Fruit fly (Drosophila melanogaster) whole organism, embryonic: Measurements from ENCODE around the gene Tis11.
A peak's percentile ranks its signal among the peaks of the same experiment; 100 is the strongest.

ENCODE experiments used
- Abd-B ChIP-seq: fragments of 200-800 bp; sonication (Bioruptor generic); optimal IDR thresholded peaks from 2 replicates; lab custom pipeline; 2018; ENCODE audit warnings: missing biosample characterization, mild to moderate bottlenecking, missing genetic modification characterization, moderate library complexity
- CG10267 ChIP-seq: fragments of 200-800 bp; sonication (Bioruptor generic); optimal IDR thresholded peaks from 2 replicates; lab custom pipeline; 2018; ENCODE audit warnings: missing biosample characterization, mild to moderate bottlenecking, missing genetic modification characterization, moderate library complexity
- CG11456 ChIP-seq: fragments of 200-800 bp; sonication (Bioruptor generic); IDR thresholded peaks from 3 replicates; pipeline ENCODE4 v1.3.6; 2022; ENCODE audit warnings: missing biosample characterization, missing genetic modification characterization
- CG12299 ChIP-seq: fragments of 200-800 bp; sonication (Bioruptor generic); optimal IDR thresholded peaks from 2 replicates; lab custom pipeline; 2018; ENCODE audit warnings: missing biosample characterization, mild to moderate bottlenecking, missing genetic modification characterization
- CG1233 ChIP-seq: fragments of 200-800 bp; sonication (Bioruptor generic); optimal IDR thresholded peaks from 4 replicates; lab custom pipeline; 2018; ENCODE audit warnings: missing biosample characterization, mild to moderate bottlenecking, missing genetic modification characterization
- CG14710 ChIP-seq: fragments of 200-800 bp; sonication (Bioruptor generic); optimal IDR thresholded peaks from 3 replicates; lab custom pipeline; 2019; ENCODE audit warnings: missing biosample characterization, mild to moderate bottlenecking, missing genetic modification characterization, moderate library complexity
- CG1647 ChIP-seq: fragments of 200-800 bp; sonication (Bioruptor generic); optimal IDR thresholded peaks from 3 replicates; lab custom pipeline; 2016; ENCODE audit warnings: missing biosample characterization, missing genetic modification characterization
- CG17802 ChIP-seq: fragments of 200-800 bp; sonication (Bioruptor generic); optimal IDR thresholded peaks from 2 replicates; lab custom pipeline; 2018; ENCODE audit warnings: missing biosample characterization, mild to moderate bottlenecking, missing genetic modification characterization, moderate library complexity
- CG31224 ChIP-seq: fragments of 200-800 bp; sonication (Bioruptor generic); IDR thresholded peaks from 2 replicates; pipeline ENCODE4 v1.3.6; 2022; ENCODE audit warnings: missing biosample characterization, missing genetic modification characterization
- CG31441 ChIP-seq: fragments of 200-800 bp; sonication (Bioruptor generic); IDR thresholded peaks from 2 replicates; pipeline ENCODE4 v1.3.6; 2022; ENCODE audit warnings: missing biosample characterization, missing genetic modification characterization
- CG3281 ChIP-seq: fragments of 200-800 bp; sonication (Bioruptor generic); optimal IDR thresholded peaks from 3 replicates; lab custom pipeline; 2017; ENCODE audit warnings: missing biosample characterization, mild to moderate bottlenecking, missing genetic modification characterization
- CG7928 ChIP-seq: fragments of 200-800 bp; sonication (Bioruptor generic); optimal IDR thresholded peaks from 2 replicates; lab custom pipeline; 2017; ENCODE audit warnings: missing biosample characterization, mild to moderate bottlenecking, missing genetic modification characterization
- CG9609 ChIP-seq: fragments of 200-800 bp; sonication (Bioruptor generic); optimal IDR thresholded peaks from 3 replicates; lab custom pipeline; 2016; ENCODE audit warnings: missing biosample characterization, missing genetic modification characterization
- Chrac-16 ChIP-seq: fragments of 200-800 bp; sonication (Bioruptor generic); optimal IDR thresholded peaks from 3 replicates; lab custom pipeline; 2016; ENCODE audit warnings: missing biosample characterization, missing genetic modification characterization
- CkIIα-i1 ChIP-seq: fragments of 200-800 bp; sonication (Bioruptor generic); IDR thresholded peaks from 2 replicates; pipeline ENCODE4 v1.3.6; 2022; ENCODE audit warnings: missing biosample characterization, missing genetic modification characterization
- CrebB ChIP-seq: fragments of 200-800 bp; sonication (Bioruptor generic); optimal IDR thresholded peaks from 3 replicates; lab custom pipeline; 2018; ENCODE audit warnings: missing biosample characterization, mild to moderate bottlenecking, missing genetic modification characterization
- Dip3 ChIP-seq: fragments of 200-800 bp; sonication (Bioruptor generic); optimal IDR thresholded peaks from 3 replicates; lab custom pipeline; 2016; ENCODE audit warnings: missing biosample characterization, missing genetic modification characterization
- Doc2 ChIP-seq: fragments of 200-800 bp; sonication (Bioruptor generic); IDR thresholded peaks from 2 replicates; pipeline ENCODE4 v1.3.6; 2022; ENCODE audit warnings: missing biosample characterization, missing genetic modification characterization
- Doc3 ChIP-seq: fragments of 200-800 bp; sonication (Bioruptor generic); IDR thresholded peaks from 3 replicates; pipeline ENCODE4 v1.3.6; 2022; ENCODE audit warnings: missing biosample characterization, missing genetic modification characterization; ENCODE audit not compliant: partially characterized antibody
- Fer3 ChIP-seq: fragments of 200-800 bp; sonication (Bioruptor generic); optimal IDR thresholded peaks from 2 replicates; lab custom pipeline; 2018; ENCODE audit warnings: missing biosample characterization, mild to moderate bottlenecking, missing genetic modification characterization, moderate library complexity
- Hand ChIP-seq: fragments of 200-800 bp; sonication (Bioruptor generic); optimal IDR thresholded peaks from 2 replicates; lab custom pipeline; 2017; ENCODE audit warnings: mild to moderate bottlenecking, missing biosample characterization, missing genetic modification reagents, missing genetic modification characterization
- Med ChIP-seq: fragments of 200-800 bp; sonication (Bioruptor generic); peaks from one replicate; lab custom pipeline; 2016; ENCODE audit warnings: missing biosample characterization, missing genetic modification characterization, mild to moderate bottlenecking, inconsistent platforms, moderate library complexity
- Myb ChIP-seq: fragments of 200-800 bp; sonication (Bioruptor generic); optimal IDR thresholded peaks from 2 replicates; lab custom pipeline; 2016; ENCODE audit warnings: missing biosample characterization, missing genetic modification characterization
- NfI ChIP-seq: fragments of 200-800 bp; sonication (Bioruptor generic); optimal IDR thresholded peaks from 3 replicates; lab custom pipeline; 2018; ENCODE audit warnings: missing biosample characterization, mild to moderate bottlenecking, missing genetic modification characterization, moderate library complexity
- Optix ChIP-seq: fragments of 200-800 bp; sonication (Bioruptor generic); IDR thresholded peaks from 3 replicates; pipeline ENCODE4 v1.3.6; 2022; ENCODE audit warnings: missing biosample characterization, missing genetic modification characterization
- Rfx ChIP-seq: fragments of 200-800 bp; sonication (Bioruptor generic); IDR thresholded peaks from 2 replicates; pipeline ENCODE4 v1.3.6; 2022; ENCODE audit warnings: missing biosample characterization, missing genetic modification characterization
- Spps ChIP-seq: fragments of 200-800 bp; sonication (Bioruptor generic); optimal IDR thresholded peaks from 2 replicates; lab custom pipeline; 2018; ENCODE audit warnings: missing biosample characterization, mild to moderate bottlenecking, missing genetic modification characterization
- ab ChIP-seq: fragments of 200-800 bp; sonication (Bioruptor generic); optimal IDR thresholded peaks from 2 replicates; lab custom pipeline; 2016; ENCODE audit warnings: missing biosample characterization, missing genetic modification characterization
- al ChIP-seq: fragments of 200-800 bp; sonication (Bioruptor generic); IDR thresholded peaks from 2 replicates; pipeline ENCODE4 v1.3.6; 2022; ENCODE audit warnings: missing biosample characterization, missing genetic modification characterization
- ato ChIP-seq: fragments of 200-800 bp; sonication (Bioruptor generic); IDR thresholded peaks from 2 replicates; pipeline ENCODE4 v1.3.6; 2022; ENCODE audit warnings: missing biosample characterization, missing genetic modification characterization; ENCODE audit not compliant: partially characterized antibody
- bsh ChIP-seq, 2 experiments: fragments of 200-800 bp; sonication (Bioruptor generic); optimal IDR thresholded peaks; 2 replicates each; lab custom pipeline; 2017 to 2018; ENCODE audit warnings: mild to moderate bottlenecking in 2 of 2, missing biosample characterization in 2 of 2, missing genetic modification characterization in 2 of 2, moderate library complexity in 1 of 2
- crp ChIP-seq, 2 experiments: fragments of 200-800 bp; sonication (Bioruptor generic); optimal IDR thresholded peaks; 2 replicates in 1 of 2; 3 replicates in 1 of 2; lab custom pipeline; 2017; ENCODE audit warnings: missing biosample characterization in 2 of 2, missing genetic modification characterization in 2 of 2, mild to moderate bottlenecking in 1 of 2, moderate library complexity in 1 of 2
- dmrt11E ChIP-seq: fragments of 200-800 bp; sonication (Bioruptor generic); optimal IDR thresholded peaks from 3 replicates; lab custom pipeline; 2018; ENCODE audit warnings: missing biosample characterization, mild to moderate bottlenecking, missing genetic modification characterization, moderate library complexity
- ewg ChIP-seq: fragments of 200-800 bp; sonication (Bioruptor generic); optimal IDR thresholded peaks from 3 replicates; lab custom pipeline; 2017; ENCODE audit warnings: mild to moderate bottlenecking, missing biosample characterization, missing genetic modification reagents, missing genetic modification characterization
- exex ChIP-seq: fragments of 200-800 bp; sonication (Bioruptor generic); optimal IDR thresholded peaks from 4 replicates; lab custom pipeline; 2018; ENCODE audit warnings: missing biosample characterization, mild to moderate bottlenecking, missing genetic modification characterization, moderate library complexity
- fd96Cb ChIP-seq: fragments of 200-800 bp; sonication (Bioruptor generic); optimal IDR thresholded peaks from 2 replicates; lab custom pipeline; 2018; ENCODE audit warnings: missing biosample characterization, mild to moderate bottlenecking, missing genetic modification characterization, moderate library complexity
- gce ChIP-seq: fragments of 200-800 bp; sonication (Bioruptor generic); IDR thresholded peaks from 3 replicates; pipeline ENCODE4 v1.3.6; 2022; ENCODE audit warnings: missing biosample characterization, missing genetic modification characterization
- gem ChIP-seq: fragments of 200-800 bp; sonication (Bioruptor generic); optimal IDR thresholded peaks from 2 replicates; lab custom pipeline; 2019; ENCODE audit warnings: missing biosample characterization, mild to moderate bottlenecking, missing genetic modification characterization, moderate library complexity
- gt ChIP-seq: fragments of 200-800 bp; sonication (Bioruptor generic); IDR thresholded peaks from 2 replicates; pipeline ENCODE4 v1.3.6; 2022; ENCODE audit warnings: missing biosample characterization, missing genetic modification characterization
- kni ChIP-seq: fragments of 200-800 bp; sonication (Bioruptor generic); optimal IDR thresholded peaks from 3 replicates; lab custom pipeline; 2017; ENCODE audit warnings: mild to moderate bottlenecking, missing biosample characterization, missing genetic modification reagents, missing genetic modification characterization
- lola ChIP-seq, 3 experiments: fragments of >200 bp in 2 of 3; fragments of 200-800 bp in 1 of 3; sonication (Bioruptor generic) in 1 of 3; optimal IDR thresholded peaks; 2 replicates each; lab custom pipeline; 2017 to 2019; ENCODE audit warnings: missing biosample characterization in 3 of 3, missing genetic modification characterization in 3 of 3, mild to moderate bottlenecking in 1 of 3, moderate library complexity in 1 of 3
- pros ChIP-seq: fragments of 200-800 bp; sonication (Bioruptor generic); optimal IDR thresholded peaks from 3 replicates; lab custom pipeline; 2019; ENCODE audit warnings: missing biosample characterization, mild to moderate bottlenecking, missing genetic modification characterization, moderate library complexity
- schlank ChIP-seq: fragments of 200-800 bp; sonication (Bioruptor generic); optimal IDR thresholded peaks from 2 replicates; lab custom pipeline; 2018; ENCODE audit warnings: missing biosample characterization, mild to moderate bottlenecking, missing genetic modification characterization
- sd ChIP-seq: fragments of 200-800 bp; sonication (Bioruptor generic); optimal IDR thresholded peaks from 3 replicates; lab custom pipeline; 2018; ENCODE audit warnings: missing biosample characterization, mild to moderate bottlenecking, missing genetic modification characterization, moderate library complexity
- sens ChIP-seq: fragments of 200-800 bp; sonication (Bioruptor generic); peaks from one replicate; lab custom pipeline; 2016; ENCODE audit warnings: missing biosample characterization, missing genetic modification characterization
- sug ChIP-seq: fragments of 200-800 bp; optimal IDR thresholded peaks from 2 replicates; lab custom pipeline; 2019; ENCODE audit warnings: missing biosample characterization, mild to moderate bottlenecking, missing genetic modification characterization, moderate library complexity
- tgo ChIP-seq: fragments of 200-800 bp; sonication (Bioruptor generic); IDR thresholded peaks from 3 replicates; pipeline ENCODE4 v1.3.6; 2022; ENCODE audit warnings: missing biosample characterization, missing genetic modification characterization
- yki ChIP-seq: fragments of >200 bp; optimal IDR thresholded peaks from 3 replicates; lab custom pipeline; 2018

Tis11 gene

dm6 chrX:12623992-12624391 is 35.2 kb upstream of the Tis11 start, which contains the start of gene CG15728:
Gene CG15728, plus strand, starts transcription at chrX:12624292.
- TF ChIP-seq CG17802 (tag; lab: Kevin White, UChicago): peak; percentile 7
- TF ChIP-seq sd (tag; lab: Kevin White, UChicago): no peak
- TF ChIP-seq, all 482 proteins: peak for 1

dm6 chrX:12625594-12626274 is 33.5 kb upstream of the Tis11 start:
- TF ChIP-seq gt (GFP tag; lab: Robert Waterston, UW) (no peak), lola (GFP tag; optimal IDR thresholded peaks at IDR 0.05; lab: Kevin White, UChicago) (peak in 1 of 3 experiments; percentile 24), Myb (GFP tag; lab: Kevin White, UChicago) (no peak), Doc3 (GFP tag; lab: Robert Waterston, UW) (no peak), al (no peak), CG3281 (GFP tag; lab: Kevin White, UChicago) (no peak), gce (GFP tag; lab: Robert Waterston, UW) (no peak), exex (tag; lab: Kevin White, UChicago) (no peak), CG31441 (GFP tag; lab: Robert Waterston, UW) (peak; percentile 13; the same call in 1 of the 2 replicates), fd96Cb (tag; lab: Kevin White, UChicago) (no peak), NfI (GFP tag; lab: Kevin White, UChicago) (no peak), CrebB (no peak), dmrt11E (peak; percentile 28), Rfx (GFP tag; lab: Robert Waterston, UW) (no peak), bsh (GFP tag; optimal IDR thresholded peaks at IDR 0.05; lab: Kevin White, UChicago) (peak in 1 of 2 experiments; percentile 8), ato (GFP tag; lab: Robert Waterston, UW) (no peak), tgo (GFP tag; lab: Robert Waterston, UW) (no peak), gem (tag; lab: Kevin White, UChicago) (peak; percentile 16), CG7928 (GFP tag; lab: Kevin White, UChicago) (no peak), Med (peak; percentile 18), Spps (tag; lab: Kevin White, UChicago) (no peak), schlank (no peak), sens (GFP tag; lab: Kevin White, UChicago) (peak; percentile 53), Dip3 (no peak), Optix (GFP tag; lab: Robert Waterston, UW) (no peak), CG1233 (GFP tag; lab: Kevin White, UChicago) (no peak), CG1647 (GFP tag; lab: Kevin White, UChicago) (no peak), CG12299 (tag; lab: Kevin White, UChicago) (no peak), Chrac-16 (GFP tag; lab: Kevin White, UChicago) (no peak), CG9609 (GFP tag; lab: Kevin White, UChicago) (no peak), pros (GFP tag; lab: Kevin White, UChicago) (peak; percentile 41), CG11456 (GFP tag; lab: Robert Waterston, UW) (no peak), CG14710 (peak; percentile 16), Abd-B (no peak), ab (GFP tag; lab: Kevin White, UChicago) (no peak), CkIIα-i1 (no peak), crp (GFP tag; optimal IDR thresholded peaks at IDR 0.05; lab: Kevin White, UChicago) (no peak), Hand (GFP tag; lab: Kevin White, UChicago) (no peak), CG31224 (GFP tag; lab: Robert Waterston, UW) (no peak), Fer3 (tag; lab: Kevin White, UChicago) (no peak), sug (no peak), CG10267 (no peak), ewg (GFP tag; lab: Kevin White, UChicago) (no peak), kni (GFP tag; lab: Kevin White, UChicago) (no peak), yki (lab: Kevin White, UChicago) (no peak), Doc2 (no peak)
